Fruit fly (Drosophila melanogaster): ENCODE measurements around the gene Gss1.
A peak's percentile ranks its signal among the peaks of the same experiment; 100 is the strongest.
"Not testable (repeated sequence)": the region's sequence is repeated elsewhere in the genome, so short reads cannot be mapped to it uniquely, and the experiment has no call there.

The Gss1 gene

DNA sequence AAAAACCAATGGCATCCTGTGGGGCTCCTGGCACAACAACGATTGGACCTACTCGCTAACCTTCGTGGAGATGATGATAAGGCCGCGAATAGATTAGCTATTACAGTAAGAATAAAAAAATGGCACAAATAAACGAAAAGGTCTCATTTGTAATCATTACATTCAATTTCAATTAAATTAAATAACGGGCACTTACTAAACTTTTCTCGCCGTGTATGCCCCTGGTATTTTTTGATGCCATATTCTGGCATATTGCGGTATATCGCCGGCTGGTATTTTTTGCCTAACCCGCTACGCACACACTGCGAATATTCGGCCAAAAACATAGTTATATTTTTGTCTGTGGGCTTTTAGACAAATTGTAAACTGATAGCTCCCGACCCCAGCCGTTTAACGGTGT, at the start of gene Gss1:
Gss1 (plus strand) TSS at position 301 of the 400 bp plus-strand sequence.
- TF ChIP-seq Mio, Sp1, OdsH (GFP tag; optimal IDR thresholded peaks at IDR 0.05): not testable (repeated sequence)

DNA sequence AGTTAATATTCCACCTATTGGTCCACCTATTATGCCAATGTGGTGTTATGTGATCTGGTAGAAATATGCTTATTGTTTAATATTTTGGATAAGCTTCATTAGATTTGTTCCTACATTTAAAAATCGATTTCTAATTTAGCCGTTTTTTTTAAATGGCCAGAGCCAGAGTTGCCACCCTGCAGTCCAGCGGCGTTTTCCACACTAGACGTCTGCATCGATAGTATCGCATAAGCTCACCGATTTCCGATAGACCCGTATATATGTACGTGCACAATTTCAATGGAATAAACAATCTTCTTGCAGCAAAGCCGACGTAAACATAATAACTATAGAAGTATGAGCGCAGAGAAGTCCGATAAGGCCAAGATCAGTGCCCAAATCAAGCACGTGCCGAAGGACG, 47.4 kb upstream of the Gss1 start, which contains the start of gene Taf9:
Taf9 (plus strand) TSS at position 239 of the 400 bp plus-strand sequence.
- TF ChIP-seq foxo (GFP tag; optimal IDR thresholded peaks at IDR 0.05) (no peak), dl (GFP tag; optimal IDR thresholded peaks at IDR 0.05; ENCODE audit: insufficient read depth in 1 of 2, partially characterized antibody in 2 of 2) (no peak), brk (GFP tag; optimal IDR thresholded peaks at IDR 0.05) (no peak), dmrt93B (GFP tag; optimal IDR thresholded peaks at IDR 0.05) (no peak), rgr (GFP tag; optimal IDR thresholded peaks at IDR 0.05) (no peak), Hr83 (GFP tag; optimal IDR thresholded peaks at IDR 0.05; ENCODE audit: poor library complexity, severe bottlenecking) (peak; percentile 64), usp (GFP tag; optimal IDR thresholded peaks at IDR 0.05) (no peak), br (GFP tag; optimal IDR thresholded peaks at IDR 0.05) (no peak)

DNA sequence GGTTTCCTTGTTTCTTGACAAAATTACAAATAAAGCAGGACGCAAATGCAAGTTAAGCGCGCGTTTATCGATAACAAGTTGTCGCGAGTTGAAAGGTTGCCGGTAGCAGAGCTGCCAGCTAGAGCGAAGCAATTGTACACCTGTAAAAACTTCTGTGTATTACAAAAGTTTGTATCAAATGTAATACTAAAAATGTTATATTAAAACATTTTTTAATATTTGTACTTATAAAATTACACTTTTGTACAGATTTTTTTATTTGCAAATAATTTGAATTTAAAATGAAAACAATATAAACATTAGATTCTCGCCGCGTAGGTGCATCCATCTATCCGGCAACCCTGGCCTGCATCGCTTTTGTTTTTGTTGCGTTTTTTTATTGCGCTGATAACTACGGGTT, 44.7 kb upstream of the Gss1 start, which contains the start of the genes CG8142 and Ucp4A:
CG8142 (minus strand) TSS at position 82 of the 400 bp plus-strand sequence.
Ucp4A (plus strand) TSS at position 327 of the 400 bp plus-strand sequence.
- TF ChIP-seq br (GFP tag; optimal IDR thresholded peaks at IDR 0.05) (peak; percentile 72), Sp1 (GFP tag; optimal IDR thresholded peaks at IDR 0.05) (peak; percentile 91), rgr (GFP tag; optimal IDR thresholded peaks at IDR 0.05) (peak; percentile 90), foxo (GFP tag; optimal IDR thresholded peaks at IDR 0.05) (peak in 1 of 2 experiments; percentile 93), Jra (GFP tag; optimal IDR thresholded peaks at IDR 0.05) (peak; percentile 7), Myc (optimal IDR thresholded peaks at IDR 0.05) (no peak), dmrt93B (GFP tag; optimal IDR thresholded peaks at IDR 0.05) (peak; percentile 92), sv (GFP tag; optimal IDR thresholded peaks at IDR 0.05) (peak; percentile 89), CG9705 (GFP tag; optimal IDR thresholded peaks at IDR 0.05) (peak; percentile 92), OdsH (GFP tag; optimal IDR thresholded peaks at IDR 0.05) (peak; percentile 84), HLH106 (tag; optimal IDR thresholded peaks at IDR 0.05) (peak; percentile 96), psq (GFP tag; optimal IDR thresholded peaks at IDR 0.05) (peak; percentile 83), N (GFP tag; optimal IDR thresholded peaks at IDR 0.05) (no peak), Hnf4 (GFP tag; optimal IDR thresholded peaks at IDR 0.05) (no peak), pan (optimal IDR thresholded peaks at IDR 0.05) (no peak), ey (GFP tag; optimal IDR thresholded peaks at IDR 0.05) (peak; percentile 70), Rel (GFP tag; optimal IDR thresholded peaks at IDR 0.05) (peak; percentile 30), Rel (tag; optimal IDR thresholded peaks at IDR 0.05) (peak; percentile 75), Vsx2 (GFP tag; optimal IDR thresholded peaks at IDR 0.05; ENCODE audit: partially characterized antibody) (no peak), usp (GFP tag; optimal IDR thresholded peaks at IDR 0.05) (no peak), fru (GFP tag; optimal IDR thresholded peaks at IDR 0.05) (peak; percentile 82), h (GFP tag; optimal IDR thresholded peaks at IDR 0.05) (peak; percentile 91), dsf (GFP tag; optimal IDR thresholded peaks at IDR 0.05; ENCODE audit: borderline replicate concordance) (peak; percentile 31), tai (GFP tag; optimal IDR thresholded peaks at IDR 0.05) (no peak)

DNA sequence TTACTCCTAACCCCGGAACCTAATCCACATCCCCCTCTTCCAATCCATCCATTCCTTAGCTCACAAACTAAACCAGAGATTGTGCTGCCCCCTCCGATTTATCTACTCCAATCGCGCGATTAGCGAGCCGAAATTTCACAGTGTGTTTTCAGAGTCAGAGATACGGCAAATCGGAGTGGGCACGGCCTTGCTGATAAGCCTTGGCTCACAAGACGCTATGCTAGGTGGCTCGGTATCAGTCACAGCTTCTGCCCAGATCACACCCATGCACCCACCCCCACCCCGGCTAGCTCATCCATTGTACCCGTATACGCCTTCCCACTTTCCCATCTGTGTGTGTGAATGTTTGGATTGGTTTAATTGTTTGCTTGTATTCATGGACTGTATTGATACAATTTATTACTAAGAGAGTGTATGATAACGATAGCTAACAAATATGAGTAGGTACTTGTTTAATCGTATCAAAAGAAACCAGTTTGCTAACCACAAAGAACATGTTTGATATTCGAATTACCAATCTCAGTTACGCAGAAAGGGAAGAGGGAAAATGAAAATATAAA, 43.4 kb upstream of the Gss1 start:
- TF ChIP-seq lola (GFP tag; optimal IDR thresholded peaks at IDR 0.05) = no peak
- no peak for TF ChIP-seq HLH106 (tag; optimal IDR thresholded peaks at IDR 0.05)
- no peak for TF ChIP-seq jim (GFP tag; optimal IDR thresholded peaks at IDR 0.05)
- no peak for TF ChIP-seq Rel (GFP tag; optimal IDR thresholded peaks at IDR 0.05)
- TF ChIP-seq Rel (tag; optimal IDR thresholded peaks at IDR 0.05) = peak; percentile 48
- TF ChIP-seq Hnf4 (GFP tag; optimal IDR thresholded peaks at IDR 0.05) = no peak

DNA sequence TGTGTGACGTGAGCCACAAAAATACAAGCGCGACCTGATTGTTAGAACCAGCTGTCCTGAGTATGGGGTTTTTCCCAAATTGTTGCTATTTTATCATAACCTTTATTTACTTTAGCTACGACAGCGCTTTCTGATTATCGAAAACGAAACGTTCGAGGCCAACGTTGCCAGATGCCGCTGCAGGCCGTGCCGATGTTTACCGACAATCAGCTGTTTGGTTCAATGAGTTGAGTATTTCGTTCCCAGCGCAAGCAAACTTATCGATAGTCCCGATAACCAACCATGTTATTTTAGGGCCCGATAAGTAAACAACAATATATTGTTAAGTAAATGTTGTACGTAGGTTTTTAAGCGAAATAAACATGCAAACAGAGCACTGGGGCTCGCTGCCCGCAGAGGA, 39.2 kb upstream of the Gss1 start, which contains the start of the genes CG15814 and Spt7:
CG15814 (minus strand) TSS at position 164 of the 400 bp plus-strand sequence.
Spt7 (plus strand) TSS at position 282 of the 400 bp plus-strand sequence.
- peak; percentile 23 for TF ChIP-seq rgr (GFP tag; optimal IDR thresholded peaks at IDR 0.05)
- peak; percentile 26 for TF ChIP-seq Sp1 (GFP tag; optimal IDR thresholded peaks at IDR 0.05)
- peak; percentile 4 for TF ChIP-seq Myc (optimal IDR thresholded peaks at IDR 0.05)
- TF ChIP-seq HLH106 (tag; optimal IDR thresholded peaks at IDR 0.05) = no peak
- TF ChIP-seq CG9705 (GFP tag; optimal IDR thresholded peaks at IDR 0.05) = peak; percentile 17
- no peak for TF ChIP-seq Abd-B (GFP tag; optimal IDR thresholded peaks at IDR 0.05)
- no peak for TF ChIP-seq dl (GFP tag; optimal IDR thresholded peaks at IDR 0.05; ENCODE audit: insufficient read depth in 1 of 2, partially characterized antibody in 2 of 2)
- TF ChIP-seq Hr83 (GFP tag; optimal IDR thresholded peaks at IDR 0.05; ENCODE audit: poor library complexity, severe bottlenecking) = peak; percentile 47
- no peak for TF ChIP-seq Mio (GFP tag; optimal IDR thresholded peaks at IDR 0.05)
- no peak for TF ChIP-seq dmrt93B (GFP tag; optimal IDR thresholded peaks at IDR 0.05)
- TF ChIP-seq Rel (GFP tag; optimal IDR thresholded peaks at IDR 0.05) = no peak
- peak; percentile 75 for TF ChIP-seq Rel (tag; optimal IDR thresholded peaks at IDR 0.05)
- no peak for TF ChIP-seq Hr78 (GFP tag; optimal IDR thresholded peaks at IDR 0.05)
- no peak for TF ChIP-seq fru (GFP tag; optimal IDR thresholded peaks at IDR 0.05)
- TF ChIP-seq h (GFP tag; optimal IDR thresholded peaks at IDR 0.05) = peak; percentile 50
